Worm (Caenorhabditis elegans): ENCODE data around the gene C03B1.9.

The C03B1.9 gene

DNA sequence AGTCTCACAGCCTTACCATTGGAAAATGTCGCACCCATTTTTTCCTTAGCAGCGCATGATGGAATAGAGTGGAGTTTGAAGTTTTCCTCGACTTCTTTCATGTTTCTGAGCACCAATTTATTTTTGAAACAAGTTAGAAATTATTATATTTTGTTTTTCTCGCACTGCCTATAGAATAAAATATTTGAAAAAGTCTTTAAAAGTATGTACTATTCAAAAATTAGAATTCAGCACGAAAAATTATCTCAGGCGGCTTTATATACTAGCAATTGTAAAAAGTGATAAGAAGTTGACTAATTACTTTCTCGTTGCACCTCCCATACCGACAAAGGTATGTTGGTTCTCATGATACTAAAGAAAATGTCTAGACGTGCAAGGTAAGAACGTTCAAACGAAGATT lies at the start of gene C03B1.9:
Gene C03B1.9, minus strand, starts transcription at position 101 of the 400 bp plus-strand sequence.
- TF ChIP-seq flh-1 (GFP tag; optimal IDR thresholded peaks at IDR 0.05) = no peak

DNA sequence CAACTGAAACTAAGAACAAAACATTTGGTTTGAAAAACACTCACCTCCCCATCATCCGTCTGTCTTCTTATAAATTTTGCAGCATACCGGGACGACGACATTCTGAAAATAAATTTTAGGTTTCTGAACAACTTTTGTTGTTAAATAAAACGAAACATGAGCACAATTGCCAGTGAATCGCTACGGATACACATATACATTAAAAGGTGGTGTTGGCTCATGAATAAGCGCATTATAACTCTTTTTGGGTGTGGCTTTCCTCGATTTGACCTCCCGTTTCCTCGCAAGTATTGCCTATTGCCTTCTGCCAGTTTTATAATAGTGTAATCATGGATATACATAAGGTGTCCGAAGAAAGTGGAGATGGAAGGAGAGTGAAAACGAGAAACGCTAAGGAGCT lies 44.6 kb upstream of the C03B1.9 start, which contains the start of gene igcm-2:
Gene igcm-2, minus strand, starts transcription at position 101 of the 400 bp plus-strand sequence.
- no peak for TF ChIP-seq ham-2 (GFP tag; optimal IDR thresholded peaks at IDR 0.05)
- TF ChIP-seq sptf-1 (tag; optimal IDR thresholded peaks at IDR 0.05) = no peak
- TF ChIP-seq nhr-12 (tag; optimal IDR thresholded peaks at IDR 0.05) = no peak
- no peak for TF ChIP-seq cnd-1 (tag; optimal IDR thresholded peaks at IDR 0.05)
- TF ChIP-seq blmp-1 (tag; optimal IDR thresholded peaks at IDR 0.05) = no peak
- no peak for TF ChIP-seq drap-1 (GFP tag; optimal IDR thresholded peaks at IDR 0.05)
- no peak for TF ChIP-seq nhr-28 (tag; optimal IDR thresholded peaks at IDR 0.05)
- no peak for TF ChIP-seq mab-5 (tag; optimal IDR thresholded peaks at IDR 0.05)
- no peak for TF ChIP-seq tbx-8 (GFP tag; optimal IDR thresholded peaks at IDR 0.05)
- no peak for TF ChIP-seq ceh-39 (tag; optimal IDR thresholded peaks at IDR 0.05)
- no peak for TF ChIP-seq lin-13 (tag; optimal IDR thresholded peaks at IDR 0.05)
- no peak for TF ChIP-seq unc-62 (GFP tag; optimal IDR thresholded peaks at IDR 0.05)
- TF ChIP-seq snpc-4 (tag; optimal IDR thresholded peaks at IDR 0.05) = no peak
- TF ChIP-seq zip-8 (tag; optimal IDR thresholded peaks at IDR 0.05) = no peak
- TF ChIP-seq lin-32 (GFP tag; optimal IDR thresholded peaks at IDR 0.05) = no peak

DNA sequence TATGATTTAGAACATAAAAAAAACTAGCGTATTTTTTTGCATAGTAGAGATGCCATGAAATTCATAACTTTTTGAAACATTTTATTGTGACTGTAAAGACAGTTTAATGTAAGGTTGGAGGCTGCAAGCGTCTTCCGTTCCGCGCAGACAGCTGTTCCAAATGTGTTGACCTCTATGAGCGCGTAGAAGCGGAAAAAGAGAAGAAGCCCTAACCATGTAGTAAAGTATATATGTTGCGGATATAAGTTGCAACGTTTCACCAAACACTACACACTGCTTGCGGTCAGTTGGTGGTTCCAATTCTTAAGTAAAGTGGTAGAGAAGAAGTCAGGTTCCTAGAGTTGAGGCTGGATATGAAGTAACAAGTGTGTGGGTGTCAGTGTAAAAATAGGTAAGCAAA lies 41.7 kb upstream of the C03B1.9 start:
- TF ChIP-seq hlh-1 (tag; optimal IDR thresholded peaks at IDR 0.05) = peak; percentile 99
- TF ChIP-seq mab-5 (tag; optimal IDR thresholded peaks at IDR 0.05) = no peak
- TF ChIP-seq unc-39 (tag; optimal IDR thresholded peaks at IDR 0.05) = no peak
- TF ChIP-seq ceh-43 (GFP tag; optimal IDR thresholded peaks at IDR 0.05) = no peak

DNA sequence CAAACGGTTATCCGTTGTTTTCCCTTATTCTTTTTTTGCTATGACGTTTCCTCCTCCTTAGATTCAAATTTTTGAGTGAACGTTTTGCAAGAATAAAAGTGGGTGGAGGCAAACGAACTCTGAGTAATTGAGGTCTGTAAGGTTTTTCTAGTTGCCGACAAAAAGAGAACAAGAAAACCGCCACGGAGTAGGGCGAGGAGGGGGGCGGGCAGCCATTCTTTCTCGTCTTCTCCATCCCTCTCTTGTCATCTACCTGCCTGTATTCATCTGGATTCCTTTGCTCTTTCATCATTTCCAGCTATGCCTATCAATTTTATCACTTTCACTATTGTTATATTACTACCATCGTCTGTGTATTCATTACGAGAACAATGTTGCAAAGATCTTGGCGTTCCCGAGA lies 38.3 kb upstream of the C03B1.9 start, which contains the start of gene igdb-3:
Gene igdb-3, plus strand, starts transcription at position 301 of the 400 bp plus-strand sequence.
- TF ChIP-seq elt-1 (tag; optimal IDR thresholded peaks at IDR 0.05; ENCODE audit: borderline replicate concordance, insufficient read depth) = no peak
- TF ChIP-seq nhr-28 (tag; optimal IDR thresholded peaks at IDR 0.05) = no peak
- no peak for TF ChIP-seq sem-2 (GFP tag; optimal IDR thresholded peaks at IDR 0.05)
- no peak for TF ChIP-seq ztf-11 (tag; optimal IDR thresholded peaks at IDR 0.05)
- no peak for TF ChIP-seq mab-5 (tag; optimal IDR thresholded peaks at IDR 0.05)
- no peak for TF ChIP-seq unc-39 (tag; optimal IDR thresholded peaks at IDR 0.05)
- no peak for TF ChIP-seq mls-2 (tag; optimal IDR thresholded peaks at IDR 0.05)
- TF ChIP-seq nhr-237 (tag; optimal IDR thresholded peaks at IDR 0.05) = no peak
- TF ChIP-seq ceh-43 (GFP tag; optimal IDR thresholded peaks at IDR 0.05) = no peak
- no peak for TF ChIP-seq nhr-2 (tag; optimal IDR thresholded peaks at IDR 0.05)
- no peak for TF ChIP-seq nhr-76 (tag; optimal IDR thresholded peaks at IDR 0.05)
- TF ChIP-seq snpc-4 (tag; optimal IDR thresholded peaks at IDR 0.05) = no peak
- no peak for TF ChIP-seq unc-62 (GFP tag; optimal IDR thresholded peaks at IDR 0.05)
- no peak for TF ChIP-seq ceh-39 (tag; optimal IDR thresholded peaks at IDR 0.05)
- TF ChIP-seq tbx-8 (GFP tag; optimal IDR thresholded peaks at IDR 0.05) = no peak
- no peak for TF ChIP-seq lsy-2 (tag; optimal IDR thresholded peaks at IDR 0.05)
- TF ChIP-seq ces-1 (GFP tag; optimal IDR thresholded peaks at IDR 0.05) = no peak
- TF ChIP-seq bed-3 (GFP tag; optimal IDR thresholded peaks at IDR 0.05) = no peak
- no peak for TF ChIP-seq elt-3 (tag; optimal IDR thresholded peaks at IDR 0.05)
- no peak for TF ChIP-seq pha-4 (tag; optimal IDR thresholded peaks at IDR 0.05)

DNA sequence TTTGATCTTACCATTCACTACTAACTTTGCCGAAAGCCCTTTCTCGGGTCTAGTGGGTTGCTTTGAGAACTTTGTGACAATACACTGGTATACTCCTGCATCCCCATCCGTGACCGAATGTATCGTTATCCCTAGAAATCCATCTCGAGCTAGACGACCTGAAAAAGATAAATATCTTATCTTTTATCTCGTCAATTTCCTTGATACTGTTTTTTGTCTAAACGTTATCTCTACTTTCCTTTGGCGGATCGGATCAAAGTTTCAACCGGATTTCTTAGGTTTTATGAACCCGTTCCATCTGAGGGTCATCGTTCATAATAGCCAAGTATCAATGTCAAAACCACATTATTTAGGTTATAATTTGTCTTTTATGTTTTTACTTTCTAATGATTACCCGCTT lies 37.6 kb upstream of the C03B1.9 start:
- TF ChIP-seq elt-1 (tag; optimal IDR thresholded peaks at IDR 0.05; ENCODE audit: borderline replicate concordance, insufficient read depth) (peak; percentile 90), drap-1 (GFP tag; optimal IDR thresholded peaks at IDR 0.05) (no peak)

DNA sequence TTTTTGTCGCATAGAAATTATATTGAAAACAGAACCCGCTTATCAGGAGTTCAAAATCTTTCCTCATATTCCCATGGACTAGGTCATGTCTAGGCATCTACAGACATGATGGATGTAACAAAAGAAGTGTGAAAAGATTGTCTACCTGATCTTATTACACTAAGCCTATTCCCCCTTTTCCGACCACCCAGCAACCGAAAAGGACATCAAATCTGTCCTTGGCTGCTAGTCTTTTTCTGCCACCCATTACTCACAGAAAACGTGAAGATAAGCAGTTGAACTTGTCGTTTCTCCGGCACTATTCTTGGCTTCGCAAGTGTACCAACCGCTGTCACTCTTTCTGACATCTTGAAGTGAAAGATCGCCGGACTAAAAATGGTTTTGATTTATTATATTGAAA lies 36.0 kb upstream of the C03B1.9 start:
- peak; percentile 24 for TF ChIP-seq elt-1 (tag; optimal IDR thresholded peaks at IDR 0.05; ENCODE audit: borderline replicate concordance, insufficient read depth)
- TF ChIP-seq nhr-2 (tag; optimal IDR thresholded peaks at IDR 0.05) = no peak
- no peak for TF ChIP-seq drap-1 (GFP tag; optimal IDR thresholded peaks at IDR 0.05)
- peak; percentile 19 for TF ChIP-seq ham-2 (GFP tag; optimal IDR thresholded peaks at IDR 0.05)
- TF ChIP-seq zip-8 (tag; optimal IDR thresholded peaks at IDR 0.05) = no peak
- no peak for TF ChIP-seq hlh-1 (tag; optimal IDR thresholded peaks at IDR 0.05)

All from whole organism, mixed stage, embryonic.